Fruit fly (Drosophila melanogaster): ENCODE measurements around the gene CG33965.

Gene CG33965

dm6 chr3L:1203855-1204431 lies 28.7 kb upstream of the CG33965 start (continued):
- no peak for TF ChIP-seq CG6813 (GFP tag; optimal IDR thresholded peaks at IDR 0.05)
- TF ChIP-seq CG8765 (GFP tag; IDR thresholded peaks at IDR 0.05) = no peak
- TF ChIP-seq lmd (GFP tag; IDR thresholded peaks at IDR 0.05) = no peak
- TF ChIP-seq shn (GFP tag; optimal IDR thresholded peaks at IDR 0.05) = no peak
- no peak for TF ChIP-seq CG4360 (GFP tag; IDR thresholded peaks at IDR 0.05)
- TF ChIP-seq pnt (GFP tag; optimal IDR thresholded peaks at IDR 0.05) = no peak
- no peak for TF ChIP-seq onecut (GFP tag; IDR thresholded peaks at IDR 0.05)
- no peak for TF ChIP-seq CG7745 (tag; optimal IDR thresholded peaks at IDR 0.05)
- no peak for TF ChIP-seq gsb-n (tag; optimal IDR thresholded peaks at IDR 0.05)
- TF ChIP-seq CG1602 (GFP tag; optimal IDR thresholded peaks at IDR 0.05) = no peak
- TF ChIP-seq dmrt99B (tag; optimal IDR thresholded peaks at IDR 0.05) = no peak
- TF ChIP-seq CG4617 (GFP tag; optimal IDR thresholded peaks at IDR 0.05; ENCODE audit: borderline replicate concordance) = no peak
- TF ChIP-seq peb (GFP tag; IDR thresholded peaks at IDR 0.05) = no peak
- TF ChIP-seq CG4820 (GFP tag; optimal IDR thresholded peaks at IDR 0.05) = no peak
- peak; percentile 14; the same call in 1 of the 3 replicates for TF ChIP-seq row (GFP tag; IDR thresholded peaks at IDR 0.05)
- no peak for TF ChIP-seq CG11723 (GFP tag; optimal IDR thresholded peaks at IDR 0.05)
- no peak for TF ChIP-seq CG2116 (GFP tag; optimal IDR thresholded peaks at IDR 0.05)
- no peak for TF ChIP-seq Hr78 (GFP tag; optimal IDR thresholded peaks at IDR 0.05)
- TF ChIP-seq tio (GFP tag; optimal IDR thresholded peaks at IDR 0.05) = no peak
- no peak for TF ChIP-seq HmgZ (tag; optimal IDR thresholded peaks at IDR 0.05)
- no peak for TF ChIP-seq en (GFP tag; optimal IDR thresholded peaks at IDR 0.05)
- no peak for TF ChIP-seq ewg (GFP tag; optimal IDR thresholded peaks at IDR 0.05)
- TF ChIP-seq tx (GFP tag; optimal IDR thresholded peaks at IDR 0.05) = no peak
- TF ChIP-seq CG10321 (GFP tag; IDR thresholded peaks at IDR 0.05) = no peak
- no peak for TF ChIP-seq CG17359 (tag; optimal IDR thresholded peaks at IDR 0.05)
- 0 out of 2 replicates have a peak, but pooled peaks have one; percentile 28 for TF ChIP-seq Drgx (GFP tag; IDR thresholded peaks at IDR 0.05)
- no peak for TF ChIP-seq Spps (tag; optimal IDR thresholded peaks at IDR 0.05)
- TF ChIP-seq grn (GFP tag; optimal IDR thresholded peaks at IDR 0.05) = no peak
- peak; percentile 62 for TF ChIP-seq CG32532 (GFP tag; IDR thresholded peaks at IDR 0.05)
- TF ChIP-seq zf30C (GFP tag; optimal IDR thresholded peaks at IDR 0.05) = no peak
- peak; percentile 35; the same call in 1 of the 4 replicates for TF ChIP-seq chinmo (GFP tag; IDR thresholded peaks at IDR 0.05; ENCODE audit: partially characterized antibody)
- TF ChIP-seq HHEX (GFP tag; optimal IDR thresholded peaks at IDR 0.05) = no peak
- no peak for TF ChIP-seq br (optimal IDR thresholded peaks at IDR 0.05)
- TF ChIP-seq Gsc (GFP tag; IDR thresholded peaks at IDR 0.05) = no peak
- no peak for TF ChIP-seq CG14965 (GFP tag; optimal IDR thresholded peaks at IDR 0.05; ENCODE audit: borderline replicate concordance)
- TF ChIP-seq da (GFP tag; optimal IDR thresholded peaks at IDR 0.05) = no peak
- TF ChIP-seq CG30020 (tag; optimal IDR thresholded peaks at IDR 0.05) = no peak
- TF ChIP-seq Hand (GFP tag; optimal IDR thresholded peaks at IDR 0.05) = no peak
- TF ChIP-seq fd96Cb (tag; optimal IDR thresholded peaks at IDR 0.05) = no peak
- no peak for TF ChIP-seq sima (GFP tag; optimal IDR thresholded peaks at IDR 0.05)
- TF ChIP-seq dmrt11E (tag; optimal IDR thresholded peaks at IDR 0.05) = no peak
- TF ChIP-seq CG1792 (GFP tag; optimal IDR thresholded peaks at IDR 0.05) = no peak
- TF ChIP-seq odd (GFP tag; optimal IDR thresholded peaks at IDR 0.05) = no peak
- no peak for TF ChIP-seq jumu (GFP tag; optimal IDR thresholded peaks at IDR 0.05)
- no peak for TF ChIP-seq btn (GFP tag; optimal IDR thresholded peaks at IDR 0.05)
- TF ChIP-seq CG6683 (GFP tag; optimal IDR thresholded peaks at IDR 0.05) = no peak
- peak; percentile 29; the same call in 1 of the 2 replicates for TF ChIP-seq CG3847 (GFP tag; IDR thresholded peaks at IDR 0.05)
- TF ChIP-seq vnd (GFP tag; IDR thresholded peaks at IDR 0.05; ENCODE audit: partially characterized antibody) = no peak
- no peak for TF ChIP-seq Fer3 (tag; optimal IDR thresholded peaks at IDR 0.05)
- TF ChIP-seq org-1 (GFP tag; optimal IDR thresholded peaks at IDR 0.05) = no peak
- no peak for TF ChIP-seq stc (GFP tag; IDR thresholded peaks at IDR 0.05)
